Worm (Caenorhabditis elegans): ENCODE measurements around the gene clip-1.

clip-1 gene

ce11 chrIII:9277803-9278202, 8.9 kb upstream of the clip-1 start:
- TF ChIP-seq elt-3 (tag; optimal IDR thresholded peaks at IDR 0.05) (no peak), pha-4 (tag; optimal IDR thresholded peaks at IDR 0.05) (no peak), unc-39 (tag; optimal IDR thresholded peaks at IDR 0.05) (no peak), lsy-2 (tag; optimal IDR thresholded peaks at IDR 0.05) (no peak), ceh-39 (tag; optimal IDR thresholded peaks at IDR 0.05) (no peak), M03D4.4 (tag; optimal IDR thresholded peaks at IDR 0.05) (no peak)

ce11 chrIII:9272107-9272506, 3.2 kb upstream of the clip-1 start:
- TF ChIP-seq sptf-1 (tag; optimal IDR thresholded peaks at IDR 0.05) (no peak), nhr-76 (tag; optimal IDR thresholded peaks at IDR 0.05) (no peak), nhr-12 (tag; optimal IDR thresholded peaks at IDR 0.05) (no peak), drap-1 (GFP tag; optimal IDR thresholded peaks at IDR 0.05) (no peak), lsy-2 (tag; optimal IDR thresholded peaks at IDR 0.05) (no peak), blmp-1 (tag; optimal IDR thresholded peaks at IDR 0.05) (no peak), ces-1 (GFP tag; optimal IDR thresholded peaks at IDR 0.05) (peak; percentile 42)

ce11 chrIII:9271389-9271918, 2.6 kb upstream of the clip-1 start:
- TF ChIP-seq ham-2 (GFP tag; optimal IDR thresholded peaks at IDR 0.05) (no peak), mep-1 (tag; optimal IDR thresholded peaks at IDR 0.05) (no peak), ces-1 (GFP tag; optimal IDR thresholded peaks at IDR 0.05) (peak; percentile 81)

DNA sequence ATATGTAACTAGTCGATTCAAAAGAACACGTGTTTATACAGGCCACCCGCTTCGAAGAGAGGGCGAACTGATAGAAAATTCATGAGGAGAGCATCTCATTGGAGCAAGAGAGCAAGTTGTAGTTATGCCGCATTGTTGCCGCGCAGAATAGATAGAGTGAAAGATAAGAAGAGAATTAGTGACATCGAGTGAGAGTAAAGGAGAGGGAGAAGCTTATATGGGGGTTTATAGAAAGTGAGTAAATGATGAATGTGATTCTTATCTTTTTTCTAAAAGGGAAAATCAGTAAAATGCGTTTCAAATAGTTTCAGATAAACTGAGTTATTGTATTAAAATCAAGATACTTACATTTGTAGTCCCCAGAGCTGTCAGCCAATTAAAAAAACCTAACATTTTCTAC, 1.3 kb upstream of the clip-1 start:
- no peak for TF ChIP-seq tbx-8 (GFP tag; optimal IDR thresholded peaks at IDR 0.05)
- TF ChIP-seq mls-2 (tag; optimal IDR thresholded peaks at IDR 0.05) = no peak
- TF ChIP-seq nhr-2 (tag; optimal IDR thresholded peaks at IDR 0.05) = no peak
- TF ChIP-seq ceh-83 (GFP tag; optimal IDR thresholded peaks at IDR 0.05) = no peak
- no peak for TF ChIP-seq pha-4 (tag; optimal IDR thresholded peaks at IDR 0.05)
- TF ChIP-seq unc-39 (tag; optimal IDR thresholded peaks at IDR 0.05) = no peak
- no peak for TF ChIP-seq M03D4.4 (tag; optimal IDR thresholded peaks at IDR 0.05)

ce11 chrIII:9258510-9258909, 10.4 kb downstream of the clip-1 start:
- TF ChIP-seq mls-2 (tag; optimal IDR thresholded peaks at IDR 0.05) = no peak
- TF ChIP-seq nhr-28 (tag; optimal IDR thresholded peaks at IDR 0.05) = no peak
- no peak for TF ChIP-seq pha-4 (tag; optimal IDR thresholded peaks at IDR 0.05)

DNA sequence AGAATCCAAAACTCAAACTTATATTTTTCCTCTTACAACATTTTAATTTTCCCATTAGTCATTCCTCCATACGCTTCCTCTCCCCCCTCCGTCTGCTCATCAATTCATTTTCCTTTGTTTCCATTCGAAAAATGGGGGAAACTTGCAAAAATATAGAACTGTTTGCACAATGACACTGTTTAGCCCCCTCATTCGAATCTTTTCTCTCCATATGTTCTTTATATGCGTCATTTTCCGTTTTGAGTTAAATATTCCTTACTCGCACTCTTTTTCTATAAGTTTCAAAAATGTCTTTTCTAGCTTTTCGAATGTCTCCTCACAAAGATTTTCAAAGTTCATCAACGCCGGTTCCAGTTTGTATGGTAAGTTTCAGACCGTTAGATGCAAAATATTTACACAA, 11.9 kb downstream of the clip-1 start, which contains the start of gene M01A8.1:
Gene M01A8.1 (plus strand): TSS at position 301 of the 400 bp plus-strand sequence.
- no peak for TF ChIP-seq nhr-2 (tag; optimal IDR thresholded peaks at IDR 0.05)
- TF ChIP-seq ceh-43 (GFP tag; optimal IDR thresholded peaks at IDR 0.05) = no peak
- no peak for TF ChIP-seq cnd-1 (tag; optimal IDR thresholded peaks at IDR 0.05)
- TF ChIP-seq sem-2 (GFP tag; optimal IDR thresholded peaks at IDR 0.05) = no peak
- TF ChIP-seq ceh-83 (GFP tag; optimal IDR thresholded peaks at IDR 0.05) = no peak
- TF ChIP-seq nhr-12 (tag; optimal IDR thresholded peaks at IDR 0.05) = no peak
- TF ChIP-seq hlh-1 (tag; optimal IDR thresholded peaks at IDR 0.05) = no peak
- no peak for TF ChIP-seq sptf-1 (tag; optimal IDR thresholded peaks at IDR 0.05)
- no peak for TF ChIP-seq tbx-8 (GFP tag; optimal IDR thresholded peaks at IDR 0.05)
- TF ChIP-seq unc-120 (tag; optimal IDR thresholded peaks at IDR 0.05; ENCODE audit: poor library complexity, severe bottlenecking) = no peak
- TF ChIP-seq ham-2 (GFP tag; optimal IDR thresholded peaks at IDR 0.05) = no peak
- no peak for TF ChIP-seq bed-3 (GFP tag; optimal IDR thresholded peaks at IDR 0.05)

ce11 chrIII:9255801-9256200, 13.1 kb downstream of the clip-1 start:
- TF ChIP-seq unc-62 (GFP tag; optimal IDR thresholded peaks at IDR 0.05) (no peak), ceh-39 (tag; optimal IDR thresholded peaks at IDR 0.05) (no peak), bed-3 (GFP tag; optimal IDR thresholded peaks at IDR 0.05) (no peak), nhr-237 (tag; optimal IDR thresholded peaks at IDR 0.05) (no peak), nhr-76 (tag; optimal IDR thresholded peaks at IDR 0.05) (no peak), sptf-1 (tag; optimal IDR thresholded peaks at IDR 0.05) (no peak), mab-5 (tag; optimal IDR thresholded peaks at IDR 0.05) (no peak)
